Fruit fly (Drosophila melanogaster) whole organism, embryonic: Measurements from ENCODE around the gene CG13896.

ENCODE experiments used
- Abd-B ChIP-seq: fragments of 200-800 bp; sonication (Bioruptor generic); optimal IDR thresholded peaks from 2 replicates; lab custom pipeline; 2018; ENCODE audit warnings: missing biosample characterization, mild to moderate bottlenecking, missing genetic modification characterization, moderate library complexity
- Atf-2 ChIP-seq: fragments of 200-800 bp; sonication (Bioruptor generic); optimal IDR thresholded peaks from 2 replicates; lab custom pipeline; 2016; ENCODE audit warnings: missing biosample characterization, missing genetic modification characterization
- Bteb2 ChIP-seq: fragments of 200-800 bp; sonication (Bioruptor generic); optimal IDR thresholded peaks from 2 replicates; lab custom pipeline; 2016; ENCODE audit warnings: missing biosample characterization, missing genetic modification characterization
- CG10147 ChIP-seq: fragments of 200-800 bp; sonication (Bioruptor generic); optimal IDR thresholded peaks from 2 replicates; lab custom pipeline; 2019; ENCODE audit warnings: missing biosample characterization, mild to moderate bottlenecking, missing genetic modification characterization, moderate library complexity
- CG12391 ChIP-seq: fragments of 200-800 bp; sonication (Bioruptor generic); optimal IDR thresholded peaks from 3 replicates; lab custom pipeline; 2018; ENCODE audit warnings: missing biosample characterization, mild to moderate bottlenecking, missing genetic modification characterization, moderate library complexity
- CG16815 ChIP-seq: fragments of 200-800 bp; sonication (Bioruptor generic); optimal IDR thresholded peaks from 3 replicates; lab custom pipeline; 2017; ENCODE audit warnings: missing biosample characterization, mild to moderate bottlenecking, missing genetic modification characterization
- CG16863 ChIP-seq: fragments of 200-800 bp; sonication (Bioruptor generic); optimal IDR thresholded peaks from 3 replicates; lab custom pipeline; 2016; ENCODE audit warnings: missing biosample characterization, missing genetic modification characterization
- CG2199 ChIP-seq: fragments of 200-800 bp; sonication (Bioruptor generic); IDR thresholded peaks from 3 replicates; pipeline ENCODE4 v1.3.6; 2022; ENCODE audit warnings: missing biosample characterization, missing genetic modification characterization
- CG31224 ChIP-seq: fragments of 200-800 bp; sonication (Bioruptor generic); IDR thresholded peaks from 2 replicates; pipeline ENCODE4 v1.3.6; 2022; ENCODE audit warnings: missing biosample characterization, missing genetic modification characterization
- CG3163 ChIP-seq: fragments of 200-800 bp; sonication (Bioruptor generic); optimal IDR thresholded peaks from 3 replicates; lab custom pipeline; 2016; ENCODE audit warnings: missing biosample characterization, missing genetic modification characterization
- CG3281 ChIP-seq: fragments of 200-800 bp; sonication (Bioruptor generic); optimal IDR thresholded peaks from 3 replicates; lab custom pipeline; 2017; ENCODE audit warnings: missing biosample characterization, mild to moderate bottlenecking, missing genetic modification characterization
- CG7271 ChIP-seq: fragments of 200-800 bp; sonication (Bioruptor generic); optimal IDR thresholded peaks from 2 replicates; lab custom pipeline; 2018; ENCODE audit warnings: missing biosample characterization, mild to moderate bottlenecking, missing genetic modification characterization, moderate library complexity
- CG9215 ChIP-seq: fragments of 200-800 bp; sonication (Bioruptor generic); IDR thresholded peaks from 2 replicates; pipeline ENCODE4 v1.3.6; 2022; ENCODE audit warnings: missing biosample characterization, missing genetic modification characterization
- CG9876 ChIP-seq: fragments of 200-800 bp; sonication (Bioruptor generic); optimal IDR thresholded peaks from 2 replicates; lab custom pipeline; 2016; ENCODE audit warnings: missing biosample characterization, missing genetic modification characterization
- Chrac-16 ChIP-seq: fragments of 200-800 bp; sonication (Bioruptor generic); optimal IDR thresholded peaks from 3 replicates; lab custom pipeline; 2016; ENCODE audit warnings: missing biosample characterization, missing genetic modification characterization
- D19B ChIP-seq: fragments of 200-800 bp; sonication (Bioruptor generic); optimal IDR thresholded peaks from 2 replicates; lab custom pipeline; 2017; ENCODE audit warnings: missing biosample characterization, mild to moderate bottlenecking, missing genetic modification characterization
- Ets65A ChIP-seq: fragments of 200-800 bp; sonication (Bioruptor generic); peaks from one replicate; lab custom pipeline; 2016; ENCODE audit warnings: missing biosample characterization, missing genetic modification characterization
- HHEX ChIP-seq: fragments of 200-800 bp; sonication (Bioruptor generic); optimal IDR thresholded peaks from 3 replicates; lab custom pipeline; 2017; ENCODE audit warnings: missing biosample characterization, mild to moderate bottlenecking, missing genetic modification characterization, missing genetic modification reagents
- HLHmδ ChIP-seq: fragments of 200-800 bp; sonication (Bioruptor generic); optimal IDR thresholded peaks from 2 replicates; lab custom pipeline; 2018; ENCODE audit warnings: missing biosample characterization, mild to moderate bottlenecking, missing genetic modification characterization, moderate library complexity
- HmgD ChIP-seq: fragments of 200-800 bp; sonication (Bioruptor generic); optimal IDR thresholded peaks from 3 replicates; lab custom pipeline; 2016; ENCODE audit warnings: missing biosample characterization, missing genetic modification characterization
- Hr39 ChIP-seq: fragments of >200 bp; optimal IDR thresholded peaks from 2 replicates; lab custom pipeline; 2017
- Hr78 ChIP-seq, 2 experiments: fragments of 200-800 bp in 1 of 2; fragments of >200 bp in 1 of 2; sonication (Bioruptor generic) in 1 of 2; optimal IDR thresholded peaks; 2 replicates each; lab custom pipeline; 2017 to 2019; ENCODE audit warnings: missing biosample characterization in 2 of 2, missing genetic modification characterization in 2 of 2, mild to moderate bottlenecking in 1 of 2, moderate library complexity in 1 of 2
- Lim3 ChIP-seq: fragments of 200-800 bp; sonication (Bioruptor generic); IDR thresholded peaks from 2 replicates; pipeline ENCODE4 v1.3.6; 2022; ENCODE audit warnings: missing biosample characterization, missing genetic modification characterization
- Med ChIP-seq: fragments of 200-800 bp; sonication (Bioruptor generic); peaks from one replicate; lab custom pipeline; 2016; ENCODE audit warnings: missing biosample characterization, missing genetic modification characterization, mild to moderate bottlenecking, inconsistent platforms, moderate library complexity
- Mes4 ChIP-seq: fragments of 200-800 bp; sonication (Bioruptor generic); optimal IDR thresholded peaks from 2 replicates; lab custom pipeline; 2016; ENCODE audit warnings: missing biosample characterization, missing genetic modification characterization
- NfI ChIP-seq: fragments of 200-800 bp; sonication (Bioruptor generic); optimal IDR thresholded peaks from 3 replicates; lab custom pipeline; 2018; ENCODE audit warnings: missing biosample characterization, mild to moderate bottlenecking, missing genetic modification characterization, moderate library complexity
- Pdp1 ChIP-seq, 2 experiments: fragments of 200-800 bp; sonication (Bioruptor generic); optimal IDR thresholded peaks; 3 replicates each; lab custom pipeline; 2016; ENCODE audit warnings: missing biosample characterization in 2 of 2, missing genetic modification characterization in 2 of 2, mild to moderate bottlenecking in 1 of 2, moderate library complexity in 1 of 2
- Sin3A ChIP-seq: fragments of >200 bp; optimal IDR thresholded peaks from 2 replicates; lab custom pipeline; 2018
- Sox102F ChIP-seq: fragments of 200-800 bp; sonication (Bioruptor generic); optimal IDR thresholded peaks from 2 replicates; lab custom pipeline; 2018; ENCODE audit warnings: missing biosample characterization, mild to moderate bottlenecking, missing genetic modification characterization, moderate library complexity
- ara ChIP-seq: fragments of 200-800 bp; sonication (Bioruptor generic); IDR thresholded peaks from 2 replicates; pipeline ENCODE4 v1.3.6; 2022; ENCODE audit warnings: missing biosample characterization, missing genetic modification characterization
- bcd ChIP-seq: fragments of 200-800 bp; sonication (Bioruptor generic); optimal IDR thresholded peaks from 2 replicates; lab custom pipeline; 2017; ENCODE audit warnings: missing biosample characterization, mild to moderate bottlenecking, missing genetic modification characterization
- cg ChIP-seq: fragments of 200-800 bp; sonication (Bioruptor generic); optimal IDR thresholded peaks from 3 replicates; lab custom pipeline; 2019; ENCODE audit warnings: missing biosample characterization, mild to moderate bottlenecking, missing genetic modification characterization, moderate library complexity
- eyg ChIP-seq: fragments of 200-800 bp; sonication (Bioruptor generic); optimal IDR thresholded peaks from 3 replicates; lab custom pipeline; 2016; ENCODE audit warnings: missing biosample characterization, missing genetic modification characterization
- fd3F ChIP-seq: fragments of 200-800 bp; sonication (Bioruptor generic); optimal IDR thresholded peaks from 2 replicates; lab custom pipeline; 2018; ENCODE audit warnings: missing biosample characterization, mild to moderate bottlenecking, missing genetic modification characterization, moderate library complexity
- gfzf ChIP-seq: fragments of 200-800 bp; sonication (Bioruptor generic); optimal IDR thresholded peaks from 2 replicates; lab custom pipeline; 2016; ENCODE audit warnings: missing biosample characterization, mild to moderate bottlenecking, missing genetic modification characterization, moderate library complexity
- gro ChIP-seq: fragments of 200-800 bp; sonication (Bioruptor generic); optimal IDR thresholded peaks from 2 replicates; lab custom pipeline; 2016; ENCODE audit warnings: missing biosample characterization, missing genetic modification characterization
- inv ChIP-seq: fragments of 200-800 bp; sonication (Bioruptor generic); IDR thresholded peaks from 2 replicates; pipeline ENCODE4 v1.3.6; 2022; ENCODE audit warnings: missing biosample characterization, missing genetic modification characterization; ENCODE audit not compliant: partially characterized antibody
- jigr1 ChIP-seq: fragments of 200-800 bp; sonication (Bioruptor generic); IDR thresholded peaks from 3 replicates; pipeline ENCODE4 v1.3.6; 2022; ENCODE audit warnings: missing biosample characterization, missing genetic modification characterization
- kah ChIP-seq: fragments of 200-800 bp; sonication (Bioruptor generic); optimal IDR thresholded peaks from 2 replicates; lab custom pipeline; 2018; ENCODE audit warnings: missing biosample characterization, mild to moderate bottlenecking, missing genetic modification characterization
- knrl ChIP-seq: fragments of 200-800 bp; sonication (Bioruptor generic); IDR thresholded peaks from 3 replicates; pipeline ENCODE4 v1.3.6; 2022; ENCODE audit warnings: missing biosample characterization, missing genetic modification characterization; ENCODE audit not compliant: partially characterized antibody
- lbe ChIP-seq: fragments of 200-800 bp; sonication (Bioruptor generic); optimal IDR thresholded peaks from 2 replicates; lab custom pipeline; 2016; ENCODE audit warnings: missing biosample characterization, mild to moderate bottlenecking, missing genetic modification characterization
- mam ChIP-seq: fragments of 200-800 bp; sonication (Bioruptor generic); optimal IDR thresholded peaks from 3 replicates; lab custom pipeline; 2016; ENCODE audit warnings: missing biosample characterization, missing genetic modification characterization
- nerfin-2 ChIP-seq: fragments of 200-800 bp; sonication (Bioruptor generic); IDR thresholded peaks from 2 replicates; pipeline ENCODE4 v1.3.6; 2022; ENCODE audit warnings: missing biosample characterization, missing genetic modification characterization; ENCODE audit not compliant: partially characterized antibody
- nom ChIP-seq: fragments of 200-800 bp; sonication (Bioruptor generic); optimal IDR thresholded peaks from 2 replicates; lab custom pipeline; 2017; ENCODE audit warnings: missing biosample characterization, missing genetic modification characterization, mild to moderate bottlenecking, moderate library complexity, missing genetic modification reagents
- sqz ChIP-seq: fragments of 200-800 bp; sonication (Bioruptor generic); optimal IDR thresholded peaks from 3 replicates; lab custom pipeline; 2018; ENCODE audit warnings: missing biosample characterization, mild to moderate bottlenecking, missing genetic modification characterization
- tio ChIP-seq: fragments of 200-800 bp; sonication (Bioruptor generic); optimal IDR thresholded peaks from 2 replicates; lab custom pipeline; 2017; ENCODE audit warnings: missing biosample characterization, missing genetic modification characterization, inconsistent platforms
- trem ChIP-seq: fragments of 200-800 bp; optimal IDR thresholded peaks from 3 replicates; lab custom pipeline; 2019; ENCODE audit warnings: missing biosample characterization, mild to moderate bottlenecking, missing genetic modification characterization, moderate library complexity
- tup ChIP-seq: fragments of 200-800 bp; sonication (Bioruptor generic); optimal IDR thresholded peaks from 2 replicates; lab custom pipeline; 2016; ENCODE audit warnings: missing biosample characterization, mild to moderate bottlenecking, missing genetic modification characterization, moderate library complexity

The CG13896 gene

DNA sequence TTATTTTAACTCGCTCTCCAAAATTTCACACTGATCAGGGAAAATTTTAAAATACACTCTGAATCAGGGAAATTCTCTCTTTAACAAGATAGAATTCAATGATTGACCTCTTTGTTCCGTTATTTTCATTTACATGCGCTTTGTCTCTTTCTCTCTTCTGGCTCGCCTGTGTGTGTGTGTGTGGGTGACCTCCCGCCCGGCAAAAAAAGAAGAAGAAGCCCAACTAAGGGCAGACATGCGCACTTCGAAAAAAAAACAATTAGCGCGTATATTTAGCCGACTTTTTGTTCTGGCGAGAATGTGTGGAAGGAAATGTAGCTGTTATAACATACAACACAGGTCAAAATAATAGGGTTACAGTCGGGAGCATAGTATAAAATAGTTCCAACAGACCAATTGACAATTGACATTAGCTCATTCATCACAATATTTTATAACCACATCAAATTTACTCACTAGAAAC lies 29.2 kb downstream of the CG13896 start, which contains the start of gene CG3386 (continued):
- TF ChIP-seq Ets65A (GFP tag; lab: Kevin White, UChicago), result peak; percentile 62
- no peak for TF ChIP-seq NfI (GFP tag; lab: Kevin White, UChicago)
- TF ChIP-seq gfzf (GFP tag; lab: Kevin White, UChicago), result peak; percentile 51
- no peak for TF ChIP-seq HHEX (GFP tag; lab: Kevin White, UChicago)
- peak; percentile 38 for TF ChIP-seq sqz (GFP tag; lab: Kevin White, UChicago)
- peak in 1 of 2 experiments; percentile 58 for TF ChIP-seq Pdp1 (GFP tag; optimal IDR thresholded peaks at IDR 0.05; lab: Kevin White, UChicago)
- no peak for TF ChIP-seq CG10147
- peak; percentile 9 for TF ChIP-seq nom (GFP tag; lab: Kevin White, UChicago)
- TF ChIP-seq bcd (GFP tag; lab: Kevin White, UChicago), result no peak
- peak; percentile 67 for TF ChIP-seq cg (GFP tag; lab: Kevin White, UChicago)
- TF ChIP-seq mam (GFP tag; lab: Kevin White, UChicago), result peak; percentile 15
- peak; percentile 7 for TF ChIP-seq gro (GFP tag; lab: Kevin White, UChicago)
- TF ChIP-seq nerfin-2 (GFP tag; lab: Robert Waterston, UW), result no peak
- peak; percentile 46 for TF ChIP-seq Med (GFP tag; lab: Kevin White, UChicago)
- peak; percentile 95 for TF ChIP-seq CG3163 (GFP tag; lab: Kevin White, UChicago)
- TF ChIP-seq, all 482 proteins: peak for 23

DNA sequence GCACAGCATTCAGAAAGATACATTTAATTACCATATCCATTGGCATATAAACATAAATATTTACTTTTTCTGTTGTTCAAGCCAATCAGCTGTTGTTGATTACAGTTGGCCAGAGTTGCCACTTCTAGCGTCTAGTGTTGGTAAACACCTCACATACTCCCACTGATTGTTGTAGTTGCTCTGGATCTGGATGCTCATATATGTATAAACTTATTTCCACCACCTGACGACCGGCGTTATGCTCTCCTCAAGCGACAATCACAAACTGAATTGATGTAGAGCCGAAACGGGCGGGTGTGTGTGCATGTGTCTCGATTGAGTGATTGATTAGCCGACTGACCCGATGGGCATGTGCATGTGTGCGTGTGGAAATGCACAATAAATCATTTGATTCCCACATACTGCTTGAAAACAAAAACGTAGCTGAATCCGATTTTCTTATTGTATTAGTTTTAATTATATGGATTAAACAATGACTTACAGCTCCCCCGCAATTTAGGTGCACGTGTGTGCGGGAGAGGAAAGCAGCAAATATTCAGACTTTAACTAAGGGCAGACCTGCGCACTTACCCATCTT lies 29.8 kb downstream of the CG13896 start:
- TF ChIP-seq cg (GFP tag; lab: Kevin White, UChicago) (peak; percentile 78), tup (GFP tag; lab: Kevin White, UChicago) (no peak), kah (GFP tag; lab: Kevin White, UChicago) (peak; percentile 80), Sin3A (lab: Kevin White, UChicago) (peak; percentile 46), trem (tag; lab: Kevin White, UChicago) (peak; percentile 74), knrl (GFP tag; lab: Robert Waterston, UW) (peak; percentile 40; the same call in 1 of the 3 replicates), CG12391 (peak; percentile 31), Chrac-16 (GFP tag; lab: Kevin White, UChicago) (peak; percentile 16), jigr1 (GFP tag; lab: Robert Waterston, UW) (no peak), Abd-B (GFP tag; lab: Kevin White, UChicago) (peak; percentile 26), Med (GFP tag; lab: Kevin White, UChicago) (peak; percentile 96), Hr78 (GFP tag; optimal IDR thresholded peaks at IDR 0.05; lab: Kevin White, UChicago) (no peak), CG7271 (tag; lab: Kevin White, UChicago) (peak; percentile 19), CG9876 (GFP tag; lab: Kevin White, UChicago) (no peak), D19B (GFP tag; lab: Kevin White, UChicago) (no peak), CG16863 (GFP tag; lab: Kevin White, UChicago) (no peak), CG9215 (no peak), ara (no peak), CG2199 (GFP tag; lab: Robert Waterston, UW) (peak; percentile 81; the same call in 1 of the 3 replicates), CG3281 (GFP tag; lab: Kevin White, UChicago) (peak; percentile 46), Bteb2 (GFP tag; lab: Kevin White, UChicago) (peak; percentile 43), HLHmδ (GFP tag; lab: Kevin White, UChicago) (no peak), Atf-2 (GFP tag; lab: Kevin White, UChicago) (peak; percentile 5), Hr39 (lab: Kevin White, UChicago) (no peak), inv (GFP tag; lab: Robert Waterston, UW) (no peak), HmgD (GFP tag; lab: Kevin White, UChicago) (peak; percentile 32), Lim3 (GFP tag; lab: Robert Waterston, UW) (no peak), lbe (GFP tag; lab: Kevin White, UChicago) (no peak), eyg (GFP tag; lab: Kevin White, UChicago) (peak; percentile 6), tio (GFP tag; lab: Kevin White, UChicago) (no peak), CG16815 (GFP tag; lab: Kevin White, UChicago) (no peak), CG31224 (GFP tag; lab: Robert Waterston, UW) (no peak), fd3F (no peak), Sox102F (GFP tag; lab: Kevin White, UChicago) (no peak), Mes4 (GFP tag; lab: Kevin White, UChicago) (no peak)
